Worm (Caenorhabditis elegans) whole organism, L4/young adult: ENCODE results near the gene F41G4.8.
"Not testable (repeated sequence)": the region's sequence is repeated elsewhere in the genome, so short reads cannot be mapped to it uniquely, and the experiment has no call there.

Source experiments
- W03F9.2 ChIP-seq: fragments of 150-350 bp; optimal IDR thresholded peaks from 2 replicates; lab custom pipeline; 2014; ENCODE audit warnings: missing biosample characterization, missing genetic modification characterization
- dao-5 ChIP-seq: sonication (generic microtip); optimal IDR thresholded peaks from 2 replicates; lab custom pipeline; 2016; ENCODE audit warnings: missing genotype, missing genetic modification characterization, moderate library complexity, missing compliant biosample characterization
- him-1 ChIP-seq: sonication (generic microtip); optimal IDR thresholded peaks from 2 replicates; lab custom pipeline; 2016; ENCODE audit warnings: missing genotype, missing genetic modification reagents, missing genetic modification characterization, missing compliant biosample characterization

ce11 chrX:16883426-16883825, 38.6 kb upstream of the F41G4.8 start, which contains the start of gene Y13C8A.1:
- not testable (repeated sequence) for TF ChIP-seq dao-5, him-1, W03F9.2 (tag; lab: Kevin White, UChicago)
